Fruit fly (Drosophila melanogaster) whole organism, wandering third instar larva: Measurements from ENCODE around the gene CG33702.

Experiments used
- Abd-B ChIP-seq: fragments of >200 bp; optimal IDR thresholded peaks from 2 replicates; lab custom pipeline; 2017; ENCODE audit warnings: missing biosample characterization, missing genetic modification characterization
- HLH106 ChIP-seq: fragments of 200-800 bp; optimal IDR thresholded peaks from 3 replicates; lab custom pipeline; 2019; ENCODE audit warnings: missing biosample characterization, mild to moderate bottlenecking, missing genetic modification characterization, moderate library complexity
- Myc ChIP-seq: fragments of >200 bp; optimal IDR thresholded peaks from 2 replicates; lab custom pipeline; 2017
- OdsH ChIP-seq: fragments of 200-800 bp; sonication (Bioruptor generic); optimal IDR thresholded peaks from 2 replicates; lab custom pipeline; 2016; ENCODE audit warnings: missing biosample characterization, mild to moderate bottlenecking, missing genetic modification characterization
- dmrt93B ChIP-seq: fragments of 200-800 bp; sonication (Bioruptor generic); optimal IDR thresholded peaks from 2 replicates; lab custom pipeline; 2018; ENCODE audit warnings: missing biosample characterization, mild to moderate bottlenecking, missing genetic modification characterization
- ey ChIP-seq: fragments of 200-800 bp; sonication (Bioruptor generic); optimal IDR thresholded peaks from 2 replicates; lab custom pipeline; 2016; ENCODE audit warnings: missing biosample characterization, missing genetic modification characterization
- h ChIP-seq: fragments of 200-800 bp; sonication (Bioruptor generic); optimal IDR thresholded peaks from 3 replicates; lab custom pipeline; 2016; ENCODE audit warnings: missing biosample characterization, mild to moderate bottlenecking, missing genetic modification characterization
- lola ChIP-seq: fragments of >200 bp; optimal IDR thresholded peaks from 2 replicates; lab custom pipeline; 2017; ENCODE audit warnings: missing biosample characterization, missing genetic modification characterization
- pan ChIP-seq: fragments of >200 bp; optimal IDR thresholded peaks from 2 replicates; lab custom pipeline; 2017
- psq ChIP-seq: fragments of 200-800 bp; sonication (Bioruptor generic); optimal IDR thresholded peaks from 3 replicates; lab custom pipeline; 2017; ENCODE audit warnings: missing biosample characterization, mild to moderate bottlenecking, missing genetic modification characterization, moderate library complexity
- usp ChIP-seq: fragments of >200 bp; optimal IDR thresholded peaks from 2 replicates; lab custom pipeline; 2017; ENCODE audit warnings: missing biosample characterization, missing genetic modification characterization

- TF ChIP-seq OdsH (GFP tag; lab: Kevin White, UChicago) (no peak), h (GFP tag; lab: Kevin White, UChicago) (no peak), psq (GFP tag; lab: Kevin White, UChicago) (no peak), dmrt93B (GFP tag; lab: Kevin White, UChicago) (no peak), usp (GFP tag; lab: Kevin White, UChicago) (no peak), ey (GFP tag; lab: Kevin White, UChicago) (no peak), lola (GFP tag; lab: Kevin White, UChicago) (no peak), HLH106 (tag; lab: Kevin White, UChicago) (no peak), Abd-B (GFP tag; lab: Kevin White, UChicago) (no peak), Myc (lab: Kevin White, UChicago) (no peak), pan (no peak)
These were observed 45.9 kb downstream of the CG33702 start for dm6 chr3L:9467267-9467666.
